Fruit fly (Drosophila melanogaster) Kc167 (cell line): ENCODE data around the gene ctrip.

Source experiments
- Myc ChIP-seq: fragments of >200 bp; optimal IDR thresholded peaks from 2 replicates; lab custom pipeline; 2017; ENCODE audit warnings: missing external identifiers
- Sin3A ChIP-seq: fragments of >200 bp; optimal IDR thresholded peaks from 2 replicates; lab custom pipeline; 2018; ENCODE audit warnings: missing external identifiers
- insv ChIP-seq: fragments of >200 bp; optimal IDR thresholded peaks from 3 replicates; lab custom pipeline; 2018; ENCODE audit warnings: missing external identifiers
- psq ChIP-seq: fragments of >200 bp; optimal IDR thresholded peaks from 2 replicates; lab custom pipeline; 2017; ENCODE audit warnings: missing external identifiers
- ttk ChIP-seq: sonication (Bioruptor generic); optimal IDR thresholded peaks from 2 replicates; lab custom pipeline; 2017; ENCODE audit warnings: missing external identifiers

- TF ChIP-seq psq (lab: Kevin White, UChicago): no peak
- no peak for TF ChIP-seq insv (lab: Kevin White, UChicago)
- TF ChIP-seq ttk: no peak
- TF ChIP-seq Myc: no peak
- no peak for TF ChIP-seq Sin3A (lab: Kevin White, UChicago)
Measured at dm6 chr3R:4846787-4847186, 34.9 kb upstream of the ctrip start.
